Fruit fly (Drosophila melanogaster) whole organism, embryonic: ENCODE measurements around the gene CG8135.

ENCODE experiments used
- Antp ChIP-seq: fragments of 200-800 bp; sonication (Bioruptor generic); optimal IDR thresholded peaks from 3 replicates; lab custom pipeline; 2016; ENCODE audit warnings: missing biosample characterization, missing genetic modification characterization
- Atf6 ChIP-seq: fragments of 200-800 bp; sonication (Bioruptor generic); IDR thresholded peaks from 2 replicates; pipeline ENCODE4 v1.3.6; 2022; ENCODE audit warnings: missing biosample characterization, missing genetic modification characterization
- Awh ChIP-seq: fragments of 200-800 bp; sonication (Bioruptor generic); IDR thresholded peaks from 2 replicates; pipeline ENCODE4, ENCODE4 v1.3.6; 2022; ENCODE audit warnings: missing biosample characterization, missing genetic modification characterization
- CG10274 ChIP-seq: fragments of 200-800 bp; sonication (Bioruptor generic); optimal IDR thresholded peaks from 3 replicates; lab custom pipeline; 2017; ENCODE audit warnings: missing biosample characterization, mild to moderate bottlenecking, missing genetic modification characterization
- CG11247 ChIP-seq: fragments of 200-800 bp; sonication (Bioruptor generic); IDR thresholded peaks from 2 replicates; pipeline ENCODE4 v1.3.6; 2022; ENCODE audit warnings: missing biosample characterization, missing genetic modification characterization
- CG11398 ChIP-seq: fragments of 200-800 bp; sonication (Bioruptor generic); optimal IDR thresholded peaks from 2 replicates; lab custom pipeline; 2016; ENCODE audit warnings: missing biosample characterization, missing genetic modification characterization
- CG12659 ChIP-seq: fragments of 200-800 bp; sonication (Bioruptor generic); optimal IDR thresholded peaks from 3 replicates; lab custom pipeline; 2017; ENCODE audit warnings: mild to moderate bottlenecking, missing biosample characterization, missing genetic modification reagents, missing genetic modification characterization
- CG15479 ChIP-seq: fragments of 200-800 bp; sonication (Bioruptor generic); optimal IDR thresholded peaks from 3 replicates; lab custom pipeline; 2019; ENCODE audit warnings: missing biosample characterization, mild to moderate bottlenecking, missing genetic modification characterization, moderate library complexity
- CG1647 ChIP-seq: fragments of 200-800 bp; sonication (Bioruptor generic); optimal IDR thresholded peaks from 3 replicates; lab custom pipeline; 2016; ENCODE audit warnings: missing biosample characterization, missing genetic modification characterization
- CG16779 ChIP-seq: fragments of 200-800 bp; sonication (Bioruptor generic); IDR thresholded peaks from 2 replicates; pipeline ENCODE4 v1.3.6; 2022; ENCODE audit warnings: missing biosample characterization, missing genetic modification characterization
- CG16863 ChIP-seq: fragments of 200-800 bp; sonication (Bioruptor generic); optimal IDR thresholded peaks from 3 replicates; lab custom pipeline; 2016; ENCODE audit warnings: missing biosample characterization, missing genetic modification characterization
- CG18619 ChIP-seq: fragments of 200-800 bp; sonication (Bioruptor generic); optimal IDR thresholded peaks from 3 replicates; lab custom pipeline; 2017; ENCODE audit warnings: missing biosample characterization, mild to moderate bottlenecking, missing genetic modification characterization
- CG2120 ChIP-seq: fragments of 200-800 bp; sonication (Bioruptor generic); optimal IDR thresholded peaks from 3 replicates; lab custom pipeline; 2016; ENCODE audit warnings: missing biosample characterization, missing genetic modification characterization
- CG31441 ChIP-seq: fragments of 200-800 bp; sonication (Bioruptor generic); IDR thresholded peaks from 2 replicates; pipeline ENCODE4 v1.3.6; 2022; ENCODE audit warnings: missing biosample characterization, missing genetic modification characterization
- CG34422 ChIP-seq: fragments of 200-800 bp; sonication (Bioruptor generic); IDR thresholded peaks from 3 replicates; pipeline ENCODE4 v1.3.6; 2022; ENCODE audit warnings: missing biosample characterization, missing genetic modification characterization
- CG6654 ChIP-seq: fragments of 200-800 bp; sonication (Bioruptor generic); optimal IDR thresholded peaks from 2 replicates; lab custom pipeline; 2017; ENCODE audit warnings: missing biosample characterization, mild to moderate bottlenecking, missing genetic modification characterization
- CG6683 ChIP-seq: fragments of 200-800 bp; sonication (Bioruptor generic); optimal IDR thresholded peaks from 2 replicates; lab custom pipeline; 2017; ENCODE audit warnings: missing biosample characterization, mild to moderate bottlenecking, missing genetic modification characterization, missing genetic modification reagents
- CG6689 ChIP-seq: fragments of 200-800 bp; sonication (Bioruptor generic); IDR thresholded peaks from 2 replicates; pipeline ENCODE4 v1.3.6; 2022; ENCODE audit warnings: missing biosample characterization, missing genetic modification characterization
- CG6854 ChIP-seq: fragments of 200-800 bp; sonication (Bioruptor generic); optimal IDR thresholded peaks from 3 replicates; lab custom pipeline; 2017; ENCODE audit warnings: missing biosample characterization, mild to moderate bottlenecking, missing genetic modification characterization
- E2f2 ChIP-seq: fragments of 200-800 bp; sonication (Bioruptor generic); IDR thresholded peaks from 2 replicates; pipeline ENCODE4 v1.3.6; 2022; ENCODE audit warnings: missing biosample characterization, missing genetic modification characterization
- Eip74EF ChIP-seq, 2 experiments: fragments of 200-800 bp in 1 of 2; fragments of >200 bp in 1 of 2; sonication (Bioruptor generic) in 1 of 2; optimal IDR thresholded peaks; 2 replicates each; lab custom pipeline; 2017 to 2019; ENCODE audit warnings: missing biosample characterization in 2 of 2, missing genetic modification characterization in 2 of 2, mild to moderate bottlenecking in 1 of 2, moderate library complexity in 1 of 2
- GATAe ChIP-seq: fragments of 200-800 bp; sonication (Bioruptor generic); conservative IDR thresholded peaks from 2 replicates; pipeline ENCODE4 v1.3.6; 2022; ENCODE audit warnings: missing biosample characterization, missing genetic modification characterization
- HmgD ChIP-seq: fragments of 200-800 bp; sonication (Bioruptor generic); optimal IDR thresholded peaks from 3 replicates; lab custom pipeline; 2016; ENCODE audit warnings: missing biosample characterization, missing genetic modification characterization
- Hmr ChIP-seq: fragments of 200-800 bp; sonication (Bioruptor generic); optimal IDR thresholded peaks from 3 replicates; lab custom pipeline; 2017; ENCODE audit warnings: mild to moderate bottlenecking, missing biosample characterization, missing genetic modification reagents, missing genetic modification characterization
- Hsf ChIP-seq: fragments of 200-800 bp; sonication (Bioruptor generic); optimal IDR thresholded peaks from 3 replicates; lab custom pipeline; 2016; ENCODE audit warnings: missing biosample characterization, missing genetic modification characterization
- Mad ChIP-seq: fragments of 200-800 bp; sonication (Bioruptor generic); optimal IDR thresholded peaks from 2 replicates; lab custom pipeline; 2016; ENCODE audit warnings: missing biosample characterization, missing genetic modification characterization
- Med ChIP-seq: fragments of 200-800 bp; sonication (Bioruptor generic); peaks from one replicate; lab custom pipeline; 2016; ENCODE audit warnings: missing biosample characterization, missing genetic modification characterization, mild to moderate bottlenecking, inconsistent platforms, moderate library complexity
- NC2β ChIP-seq: fragments of 200-800 bp; sonication (Bioruptor generic); optimal IDR thresholded peaks from 2 replicates; lab custom pipeline; 2016; ENCODE audit warnings: missing biosample characterization, missing genetic modification characterization
- NFAT ChIP-seq: fragments of 200-800 bp; sonication (Bioruptor generic); IDR thresholded peaks from 2 replicates; pipeline ENCODE4 v1.3.6; 2022; ENCODE audit warnings: missing biosample characterization, missing genetic modification characterization
- Oaz ChIP-seq: fragments of 200-800 bp; sonication (Bioruptor generic); IDR thresholded peaks from 2 replicates; pipeline ENCODE4 v1.3.6; 2022; ENCODE audit warnings: missing biosample characterization, missing genetic modification characterization
- Trl ChIP-seq, 3 experiments: fragments of >200 bp in 2 of 3; fragments of 200-800 bp in 1 of 3; sonication (Bioruptor generic) in 1 of 3; optimal IDR thresholded peaks; 2 replicates in 1 of 3; 3 replicates in 2 of 3; lab custom pipeline; 2016 to 2017; ENCODE audit warnings: missing biosample characterization in 1 of 3, missing genetic modification characterization in 1 of 3
- YL-1 ChIP-seq: fragments of 200-800 bp; sonication (Bioruptor generic); optimal IDR thresholded peaks from 3 replicates; lab custom pipeline; 2017; ENCODE audit warnings: missing biosample characterization, mild to moderate bottlenecking, missing genetic modification characterization
- ac ChIP-seq: fragments of 200-800 bp; sonication (Bioruptor generic); optimal IDR thresholded peaks from 3 replicates; lab custom pipeline; 2017; ENCODE audit warnings: missing biosample characterization, mild to moderate bottlenecking, missing genetic modification characterization
- cad ChIP-seq: fragments of >200 bp; optimal IDR thresholded peaks from 2 replicates; lab custom pipeline; 2017; ENCODE audit warnings: missing biosample characterization, missing genetic modification characterization
- dmrt99B ChIP-seq: fragments of 200-800 bp; sonication (Bioruptor generic); optimal IDR thresholded peaks from 2 replicates; lab custom pipeline; 2018; ENCODE audit warnings: missing biosample characterization, mild to moderate bottlenecking, missing genetic modification characterization, moderate library complexity
- kah ChIP-seq: fragments of 200-800 bp; sonication (Bioruptor generic); optimal IDR thresholded peaks from 2 replicates; lab custom pipeline; 2018; ENCODE audit warnings: missing biosample characterization, mild to moderate bottlenecking, missing genetic modification characterization
- nerfin-1 ChIP-seq: fragments of 200-800 bp; sonication (Bioruptor generic); optimal IDR thresholded peaks from 3 replicates; lab custom pipeline; 2019; ENCODE audit warnings: missing biosample characterization, mild to moderate bottlenecking, missing genetic modification characterization, moderate library complexity
- prd ChIP-seq, 3 experiments: fragments of >200 bp in 2 of 3; fragments of 200-800 bp in 1 of 3; sonication (Bioruptor generic) in 1 of 3; optimal IDR thresholded peaks in 2 of 3; IDR thresholded peaks in 1 of 3; 2 replicates in 2 of 3; 3 replicates in 1 of 3; pipeline versions ENCODE4 v1.3.6 to Lab custom; 2017 to 2022; ENCODE audit warnings: missing biosample characterization in 1 of 3, missing genetic modification characterization in 1 of 3
- pros ChIP-seq: fragments of 200-800 bp; sonication (Bioruptor generic); optimal IDR thresholded peaks from 3 replicates; lab custom pipeline; 2019; ENCODE audit warnings: missing biosample characterization, mild to moderate bottlenecking, missing genetic modification characterization, moderate library complexity
- psq ChIP-seq: fragments of 200-800 bp; sonication (Bioruptor generic); optimal IDR thresholded peaks from 2 replicates; lab custom pipeline; 2017; ENCODE audit warnings: missing biosample characterization, missing genetic modification characterization
- ranshi ChIP-seq: fragments of 200-800 bp; sonication (Bioruptor generic); IDR thresholded peaks from 2 replicates; pipeline ENCODE4 v1.3.6; 2022; ENCODE audit warnings: missing biosample characterization, missing genetic modification characterization
- tll ChIP-seq, 2 experiments: fragments of 200-800 bp in 1 of 2; fragments of >200 bp in 1 of 2; sonication (Bioruptor generic) in 1 of 2; optimal IDR thresholded peaks; 2 replicates each; lab custom pipeline; 2017 to 2019; ENCODE audit warnings: missing biosample characterization in 2 of 2, missing genetic modification characterization in 2 of 2, mild to moderate bottlenecking in 1 of 2, moderate library complexity in 1 of 2
- tna ChIP-seq: fragments of 200-800 bp; sonication (Bioruptor generic); IDR thresholded peaks from 2 replicates; pipeline ENCODE4 v1.3.6; 2022; ENCODE audit warnings: missing biosample characterization, missing genetic modification characterization; ENCODE audit not compliant: partially characterized antibody
- tx ChIP-seq: fragments of 200-800 bp; sonication (Bioruptor generic); optimal IDR thresholded peaks from 2 replicates; lab custom pipeline; 2016; ENCODE audit warnings: missing biosample characterization, missing genetic modification characterization
- unc-4 ChIP-seq: fragments of 200-800 bp; sonication (Bioruptor generic); IDR thresholded peaks from 2 replicates; pipeline ENCODE4 v1.3.6; 2022; ENCODE audit warnings: missing biosample characterization, missing genetic modification characterization; ENCODE audit not compliant: partially characterized antibody
- zen ChIP-seq: fragments of 200-800 bp; sonication (Bioruptor generic); optimal IDR thresholded peaks from 3 replicates; lab custom pipeline; 2018; ENCODE audit warnings: missing biosample characterization, mild to moderate bottlenecking, missing genetic modification characterization, moderate library complexity
- zen2 ChIP-seq: fragments of 200-800 bp; sonication (Bioruptor generic); IDR thresholded peaks from 3 replicates; pipeline ENCODE4 v1.3.6; 2022; ENCODE audit warnings: missing biosample characterization, missing genetic modification characterization; ENCODE audit not compliant: partially characterized antibody

The CG8135 gene

DNA sequence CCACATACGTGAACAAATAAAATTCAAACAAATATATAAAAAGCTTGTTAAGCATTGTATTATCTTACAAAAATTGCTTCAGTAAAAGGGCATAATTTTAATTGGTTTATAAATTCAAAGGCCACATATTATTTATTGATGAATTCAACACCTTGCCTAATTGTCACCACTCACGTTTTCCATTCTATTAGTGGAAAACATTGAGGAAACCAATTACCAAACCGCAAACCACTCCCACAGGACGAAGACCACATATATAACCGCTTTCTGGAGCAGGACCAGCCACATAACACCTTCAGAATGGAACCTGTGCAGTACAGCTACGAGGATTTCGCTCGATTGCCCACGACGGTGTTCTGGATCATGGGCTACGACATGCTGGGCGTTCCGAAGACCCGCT, 6.3 kb upstream of the CG8135 start, which contains the start of gene Or85f:
TSS of gene Or85f (plus strand) at position 301 of the 400 bp plus-strand sequence.
- TF ChIP-seq nerfin-1 (no peak), HmgD (GFP tag; lab: Kevin White, UChicago) (no peak), CG1647 (GFP tag; lab: Kevin White, UChicago) (no peak), Eip74EF (GFP tag; optimal IDR thresholded peaks at IDR 0.05; lab: Kevin White, UChicago) (no peak), CG2120 (GFP tag; lab: Kevin White, UChicago) (no peak), kah (no peak), CG16863 (GFP tag; lab: Kevin White, UChicago) (no peak), tx (GFP tag; lab: Kevin White, UChicago) (no peak), prd (optimal IDR thresholded peaks at IDR 0.05; lab: Kevin White, UChicago) (no peak), prd (GFP tag; IDR thresholded peaks at IDR 0.05; lab: Robert Waterston, UW) (no peak), pros (GFP tag; lab: Kevin White, UChicago) (no peak), CG34422 (no peak), ranshi (GFP tag; lab: Robert Waterston, UW) (no peak), NFAT (GFP tag; lab: Robert Waterston, UW) (no peak), CG6654 (GFP tag; lab: Kevin White, UChicago) (no peak), CG10274 (GFP tag; lab: Kevin White, UChicago) (no peak)
- TF ChIP-seq, all 482 proteins: peak for 0

- no peak for TF ChIP-seq Hsf (GFP tag; lab: Kevin White, UChicago)
- no peak for TF ChIP-seq CG16779 (GFP tag; lab: Robert Waterston, UW)
- TF ChIP-seq CG11398 (GFP tag; lab: Kevin White, UChicago) = no peak
- peak; percentile 58 for TF ChIP-seq zen
- TF ChIP-seq CG15479 (GFP tag; lab: Kevin White, UChicago) = peak; percentile 5
- peak; percentile 43 for TF ChIP-seq cad
- no peak for TF ChIP-seq GATAe (GFP tag; lab: Robert Waterston, UW)
- TF ChIP-seq NFAT (GFP tag; lab: Robert Waterston, UW) = no peak
- no peak for TF ChIP-seq E2f2 (GFP tag; lab: Robert Waterston, UW)
- no peak for TF ChIP-seq CG6683 (GFP tag; lab: Kevin White, UChicago)
- TF ChIP-seq tll (GFP tag; optimal IDR thresholded peaks at IDR 0.05; lab: Kevin White, UChicago) = peak in 1 of 2 experiments; percentile 67
- TF ChIP-seq, all 482 proteins: peak for 4
These were observed 5.1 kb upstream of the CG8135 start for dm6 chr3R:9399074-9399473.

DNA sequence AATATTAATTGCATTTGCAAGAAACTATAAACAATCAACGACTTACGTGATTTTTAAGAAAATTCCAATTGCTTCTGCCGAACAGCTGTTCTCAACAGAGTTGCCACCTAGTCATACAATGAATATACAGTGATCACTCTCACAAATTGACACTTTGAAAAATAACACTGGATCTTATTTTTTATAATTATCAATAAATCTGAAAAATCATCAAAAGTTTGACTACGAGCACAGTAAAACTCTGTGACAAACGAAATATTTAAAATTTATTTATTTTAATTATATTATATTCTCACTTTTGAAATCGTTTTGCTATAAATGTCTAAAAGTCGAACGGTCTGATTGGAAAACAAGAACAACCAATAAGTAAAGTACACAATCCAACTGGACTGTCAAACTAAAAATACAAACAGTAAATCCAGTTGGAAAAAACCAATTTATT, 4.2 kb upstream of the CG8135 start, which contains the start of gene CG34117:
TSS of gene CG34117 (minus strand) at position 103 of the 442 bp plus-strand sequence.
- TF ChIP-seq unc-4 (GFP tag; lab: Robert Waterston, UW) (peak; percentile 29; the same call in 1 of the 2 replicates), NC2β (GFP tag; lab: Kevin White, UChicago) (peak; percentile 27), CG6689 (GFP tag; lab: Robert Waterston, UW) (peak; percentile 76), YL-1 (GFP tag; lab: Kevin White, UChicago) (peak; percentile 59), CG12659 (GFP tag; lab: Kevin White, UChicago) (peak; percentile 84), dmrt99B (tag; lab: Kevin White, UChicago) (peak; percentile 75), Trl (optimal IDR thresholded peaks at IDR 0.05; lab: Kevin White, UChicago) (no peak), Trl (GFP tag; optimal IDR thresholded peaks at IDR 0.05; lab: Kevin White, UChicago) (peak; percentile 56), Atf6 (GFP tag; lab: Robert Waterston, UW) (peak; percentile 82), CG11247 (peak; percentile 73), Oaz (GFP tag; lab: Robert Waterston, UW) (0 out of 2 replicates have a peak, but pooled peaks have one; percentile 35), CG6854 (GFP tag; lab: Kevin White, UChicago) (peak; percentile 41), tna (GFP tag; lab: Robert Waterston, UW) (no peak), Hmr (GFP tag; lab: Kevin White, UChicago) (peak; percentile 82), Mad (GFP tag; lab: Kevin White, UChicago) (peak; percentile 55), Antp (GFP tag; lab: Kevin White, UChicago) (peak; percentile 45), zen2 (GFP tag; lab: Robert Waterston, UW) (no peak), Med (GFP tag; lab: Kevin White, UChicago) (peak; percentile 93), CG6654 (GFP tag; lab: Kevin White, UChicago) (no peak), psq (GFP tag; lab: Kevin White, UChicago) (peak; percentile 53), ac (no peak), Awh (GFP tag; lab: Robert Waterston, UW) (peak; percentile 71), CG31441 (GFP tag; lab: Robert Waterston, UW) (peak; percentile 79), CG18619 (GFP tag; lab: Kevin White, UChicago) (peak; percentile 64)
